Worm (Caenorhabditis elegans) whole organism, L4 larva: ENCODE measurements around the gene K02C4.5.

ENCODE experiments used
- F10B5.3 ChIP-seq: sonication (generic microtip); optimal IDR thresholded peaks from 2 replicates; lab custom pipeline; 2016; ENCODE audit warnings: mild to moderate bottlenecking, missing genetic modification characterization, missing compliant biosample characterization
- T20F7.1 ChIP-seq: fragments of 200-800 bp; sonication (Bioruptor generic); optimal IDR thresholded peaks from 2 replicates; lab custom pipeline; 2018; ENCODE audit warnings: mild to moderate bottlenecking, missing genetic modification characterization, missing compliant biosample characterization
- T26A8.4 ChIP-seq: fragments of 200-800 bp; sonication (Bioruptor generic); IDR thresholded peaks from 2 replicates; pipeline ENCODE4 v1.3.6; 2022; ENCODE audit warnings: missing genetic modification characterization, missing compliant biosample characterization
- Y75B8A.6 ChIP-seq: fragments of 200-800 bp; sonication (Bioruptor generic); IDR thresholded peaks from 2 replicates; pipeline ENCODE4 v1.3.6; 2022; ENCODE audit warnings: missing genetic modification reagents, missing genetic modification characterization, missing compliant biosample characterization
- ZK337.2 ChIP-seq: fragments of 200-800 bp; sonication (Bioruptor generic); IDR thresholded peaks from 2 replicates; pipeline ENCODE4 v1.3.6; 2022; ENCODE audit warnings: missing genetic modification reagents, missing genetic modification characterization, missing compliant biosample characterization
- aha-1 ChIP-seq: fragments of 150-350 bp; peaks from one replicate; lab custom pipeline; 2014; ENCODE audit warnings: missing biosample characterization, missing genetic modification characterization
- ama-1 ChIP-seq: fragments of 150-350 bp; optimal IDR thresholded peaks from 2 replicates; lab custom pipeline; 2014; ENCODE audit warnings: inconsistent platforms, mixed read lengths
- ceh-20 ChIP-seq: fragments of 200-800 bp; sonication (Bioruptor generic); IDR thresholded peaks from 2 replicates; pipeline ENCODE4 v1.3.6; 2022; ENCODE audit warnings: missing genetic modification reagents, missing genetic modification characterization, missing compliant biosample characterization
- ceh-28 ChIP-seq: fragments of 150-350 bp; optimal IDR thresholded peaks from 2 replicates; lab custom pipeline; 2014; ENCODE audit warnings: missing biosample characterization, missing genetic modification reagents, missing genetic modification characterization
- ceh-32 ChIP-seq: sonication (generic microtip); optimal IDR thresholded peaks from 2 replicates; lab custom pipeline; 2016; ENCODE audit warnings: mild to moderate bottlenecking, missing genetic modification characterization, missing compliant biosample characterization; ENCODE audit not compliant: poor library complexity
- ceh-82 ChIP-seq: sonication (generic microtip); optimal IDR thresholded peaks from 2 replicates; lab custom pipeline; 2017; ENCODE audit warnings: missing biosample characterization, missing genetic modification characterization
- cey-2 ChIP-seq: sonication (generic microtip); optimal IDR thresholded peaks from 3 replicates; lab custom pipeline; 2017; ENCODE audit warnings: missing genetic modification characterization, mild to moderate bottlenecking, missing compliant biosample characterization, antibody characterized with exemption, borderline replicate concordance; ENCODE audit not compliant: insufficient read depth
- daf-12 ChIP-seq: fragments of 150-350 bp; optimal IDR thresholded peaks from 2 replicates; lab custom pipeline; 2014; ENCODE audit warnings: missing biosample characterization, missing genetic modification reagents, missing genetic modification characterization
- daf-16 ChIP-seq, 3 experiments: sonication (generic microtip); optimal IDR thresholded peaks; 2 replicates each; lab custom pipeline; 2016 to 2017; ENCODE audit warnings: missing genetic modification characterization in 3 of 3, missing genetic modification reagents in 3 of 3, mild to moderate bottlenecking in 2 of 3, missing compliant biosample characterization in 2 of 3, missing biosample characterization in 1 of 3, moderate library complexity in 1 of 3
- dmd-6 ChIP-seq: fragments of 200-800 bp; sonication (Bioruptor generic); IDR thresholded peaks from 2 replicates; pipeline ENCODE4 v1.3.6; 2022; ENCODE audit warnings: missing genetic modification reagents, missing genetic modification characterization, missing compliant biosample characterization
- duxl-1 ChIP-seq: sonication (generic microtip); optimal IDR thresholded peaks from 2 replicates; lab custom pipeline; 2016; ENCODE audit warnings: mild to moderate bottlenecking, missing genetic modification characterization, moderate library complexity, missing compliant biosample characterization; ENCODE audit not compliant: poor library complexity
- dve-1 ChIP-seq: sonication (generic microtip); optimal IDR thresholded peaks from 2 replicates; lab custom pipeline; 2017; ENCODE audit warnings: antibody characterized with exemption, mild to moderate bottlenecking, missing genetic modification characterization, missing compliant biosample characterization; ENCODE audit not compliant: insufficient read depth
- fos-1 ChIP-seq: fragments of 150-350 bp; optimal IDR thresholded peaks from 2 replicates; lab custom pipeline; 2014; ENCODE audit warnings: missing biosample characterization, missing genetic modification characterization
- hlh-11 ChIP-seq: fragments of 200-800 bp; sonication (Bioruptor generic); optimal IDR thresholded peaks from 2 replicates; lab custom pipeline; 2018; ENCODE audit warnings: mild to moderate bottlenecking, missing genetic modification characterization, missing compliant biosample characterization
- hlh-30 ChIP-seq: sonication (generic microtip); optimal IDR thresholded peaks from 2 replicates; lab custom pipeline; 2017; ENCODE audit warnings: antibody characterized with exemption, mild to moderate bottlenecking, missing genetic modification characterization, missing compliant biosample characterization; ENCODE audit not compliant: insufficient read depth
- jun-1 ChIP-seq: fragments of 150-350 bp; optimal IDR thresholded peaks from 2 replicates; lab custom pipeline; 2014; ENCODE audit warnings: missing biosample characterization, missing genetic modification reagents, missing genetic modification characterization
- lim-7 ChIP-seq: fragments of 200-800 bp; sonication (Bioruptor generic); IDR thresholded peaks from 2 replicates; pipeline ENCODE4 v1.3.6; 2022; ENCODE audit warnings: missing genetic modification characterization, missing compliant biosample characterization
- lin-1 ChIP-seq: fragments of 200-800 bp; sonication (Bioruptor generic); IDR thresholded peaks from 2 replicates; pipeline ENCODE4 v1.3.6; 2022; ENCODE audit warnings: missing genetic modification reagents, missing genetic modification characterization, missing compliant biosample characterization
- lin-15B ChIP-seq: fragments of 150-350 bp; sonication (generic microtip); optimal IDR thresholded peaks from 3 replicates; lab custom pipeline; 2014; ENCODE audit warnings: missing biosample characterization, missing genetic modification characterization
- lin-38 ChIP-seq: fragments of 200-800 bp; sonication (Bioruptor generic); IDR thresholded peaks from 2 replicates; pipeline ENCODE4 v1.3.6; 2022; ENCODE audit warnings: missing genetic modification reagents, missing genetic modification characterization, missing compliant biosample characterization
- lsy-2 ChIP-seq, 2 experiments: fragments of 150-350 bp in 1 of 2; sonication (generic microtip) in 1 of 2; optimal IDR thresholded peaks; 2 replicates each; lab custom pipeline; 2014 to 2017; ENCODE audit warnings: missing biosample characterization in 2 of 2, missing genetic modification characterization in 2 of 2
- madf-5 ChIP-seq, 2 experiments: fragments of 200-800 bp; sonication (Bioruptor generic); IDR thresholded peaks; 2 replicates each; pipeline ENCODE4 v1.3.6; 2022; ENCODE audit warnings: missing compliant biosample characterization in 2 of 2, missing genetic modification characterization in 2 of 2
- madf-9 ChIP-seq: fragments of 200-800 bp; sonication (Bioruptor generic); conservative IDR thresholded peaks from 2 replicates; pipeline ENCODE4 v1.3.6; 2022; ENCODE audit warnings: missing genetic modification reagents, missing genetic modification characterization, missing compliant biosample characterization
- mdl-1 ChIP-seq, 2 experiments: fragments of 150-350 bp in 1 of 2; sonication (generic microtip) in 1 of 2; optimal IDR thresholded peaks; 2 replicates each; lab custom pipeline; 2014 to 2017; ENCODE audit warnings: missing biosample characterization in 2 of 2, missing genetic modification characterization in 2 of 2
- mes-2 ChIP-seq: sonication (generic microtip); optimal IDR thresholded peaks from 2 replicates; lab custom pipeline; 2016; ENCODE audit warnings: missing genotype, mild to moderate bottlenecking, missing genetic modification characterization, missing compliant biosample characterization; ENCODE audit not compliant: poor library complexity, severe bottlenecking
- mxl-2 ChIP-seq: fragments of 200-800 bp; sonication (Bioruptor generic); conservative IDR thresholded peaks from 2 replicates; pipeline ENCODE4 v1.3.6; 2022; ENCODE audit warnings: missing genetic modification reagents, missing genetic modification characterization, missing compliant biosample characterization
- mxl-3 ChIP-seq: fragments of 200-800 bp; sonication (Bioruptor generic); optimal IDR thresholded peaks from 2 replicates; lab custom pipeline; 2018; ENCODE audit warnings: mild to moderate bottlenecking, missing genetic modification characterization, missing compliant biosample characterization
- nhr-11 ChIP-seq: fragments of 150-350 bp; optimal IDR thresholded peaks from 2 replicates; lab custom pipeline; 2014; ENCODE audit warnings: missing biosample characterization, missing genetic modification characterization
- nhr-25 ChIP-seq: sonication (generic microtip); optimal IDR thresholded peaks from 2 replicates; lab custom pipeline; 2017; ENCODE audit warnings: missing genetic modification characterization, mild to moderate bottlenecking, missing compliant biosample characterization, antibody characterized with exemption, moderate library complexity, borderline replicate concordance; ENCODE audit not compliant: insufficient read depth
- nhr-28 ChIP-seq: fragments of 150-350 bp; optimal IDR thresholded peaks from 2 replicates; lab custom pipeline; 2014; ENCODE audit warnings: missing biosample characterization, missing genetic modification characterization
- nhr-48 ChIP-seq: sonication (generic microtip); optimal IDR thresholded peaks from 2 replicates; lab custom pipeline; 2016; ENCODE audit warnings: mild to moderate bottlenecking, missing genetic modification characterization, missing compliant biosample characterization
- php-3 ChIP-seq: fragments of 200-800 bp; sonication (Bioruptor generic); IDR thresholded peaks from 2 replicates; pipeline ENCODE4 v1.3.6; 2022; ENCODE audit warnings: missing genetic modification reagents, missing genetic modification characterization, missing compliant biosample characterization
- pqm-1 ChIP-seq: sonication (generic microtip); optimal IDR thresholded peaks from 2 replicates; lab custom pipeline; 2017; ENCODE audit warnings: missing biosample characterization, missing genetic modification characterization
- rbr-2 ChIP-seq: sonication (generic microtip); optimal IDR thresholded peaks from 2 replicates; lab custom pipeline; 2016; ENCODE audit warnings: missing genotype, missing genetic modification characterization, missing compliant biosample characterization
- skn-1 ChIP-seq: fragments of 150-350 bp; optimal IDR thresholded peaks from 2 replicates; lab custom pipeline; 2014; ENCODE audit warnings: missing biosample characterization, missing genetic modification characterization
- snpc-4 ChIP-seq: fragments of 150-350 bp; optimal IDR thresholded peaks from 2 replicates; lab custom pipeline; 2014; ENCODE audit warnings: missing biosample characterization, missing genetic modification characterization
- tra-1 ChIP-seq: fragments of 200-800 bp; sonication (Bioruptor generic); IDR thresholded peaks from 2 replicates; pipeline ENCODE4 v1.3.6; 2022; ENCODE audit warnings: missing genetic modification reagents, missing genetic modification characterization, missing compliant biosample characterization
- unc-39 ChIP-seq: sonication (generic microtip); optimal IDR thresholded peaks from 2 replicates; lab custom pipeline; 2017; ENCODE audit warnings: missing biosample characterization, missing genetic modification characterization
- ztf-7 ChIP-seq: fragments of 150-350 bp; optimal IDR thresholded peaks from 2 replicates; lab custom pipeline; 2014; ENCODE audit warnings: missing biosample characterization, missing genetic modification characterization

The K02C4.5 gene

DNA sequence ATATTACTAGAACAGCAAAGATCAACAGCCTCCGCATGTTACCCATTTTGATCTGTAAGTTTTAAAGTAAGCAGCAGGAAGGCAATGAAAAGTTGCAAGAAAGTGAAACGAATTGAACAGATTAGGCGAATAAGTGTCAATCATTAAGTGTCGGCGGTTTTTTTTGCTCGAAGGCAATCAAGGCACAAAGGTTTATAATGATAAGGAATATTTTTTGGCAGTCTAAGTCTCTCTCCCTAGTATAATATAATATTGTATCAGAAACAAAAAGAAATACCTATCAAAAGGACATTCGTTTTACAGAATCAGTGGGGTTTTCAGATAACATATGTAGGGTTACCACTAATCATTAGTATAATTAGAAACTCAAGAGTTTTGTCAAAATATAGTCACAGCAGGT is 45.6 kb upstream of the K02C4.5 start, which contains the start of gene nrf-6 (continued):
- no peak for TF ChIP-seq cey-2 (tag; lab: Kevin White, UChicago)
- TF ChIP-seq duxl-1 (tag; lab: Kevin White, UChicago) = no peak
- no peak for TF ChIP-seq mes-2 (tag; lab: Kevin White, UChicago)
- no peak for TF ChIP-seq nhr-25 (tag; lab: Kevin White, UChicago)
- no peak for TF ChIP-seq snpc-4
- no peak for TF ChIP-seq lsy-2 (tag; optimal IDR thresholded peaks at IDR 0.05; lab: Kevin White, UChicago)
- no peak for TF ChIP-seq ceh-82 (tag; lab: Kevin White, UChicago)
- peak; percentile 41 for TF ChIP-seq nhr-48 (tag; lab: Kevin White, UChicago)
- no peak for TF ChIP-seq fos-1
- no peak for TF ChIP-seq F10B5.3 (tag; lab: Kevin White, UChicago)
- TF ChIP-seq daf-12 (tag; lab: Kevin White, UChicago) = no peak
- TF ChIP-seq mxl-3 (GFP tag; lab: Kevin White, UChicago) = no peak
- TF ChIP-seq lin-38 (GFP tag; lab: Robert Waterston, UW) = no peak
- TF ChIP-seq nhr-28 (tag; lab: Kevin White, UChicago) = peak; percentile 66
- TF ChIP-seq T20F7.1 (GFP tag; lab: Kevin White, UChicago) = peak; percentile 10
- no peak for TF ChIP-seq skn-1 (tag; lab: Kevin White, UChicago)
- no peak for TF ChIP-seq Y75B8A.6
- TF ChIP-seq lin-1 (GFP tag; lab: Robert Waterston, UW) = 0 out of 2 replicates have a peak, but pooled peaks have one; percentile 10
- no peak for TF ChIP-seq mxl-2 (GFP tag; lab: Robert Waterston, UW)
- TF ChIP-seq ceh-28 = no peak
- TF ChIP-seq jun-1 (tag; lab: Kevin White, UChicago) = no peak
- no peak for TF ChIP-seq unc-39 (tag; lab: Kevin White, UChicago)
- TF ChIP-seq php-3 (GFP tag; lab: Robert Waterston, UW) = peak; percentile 46; the same call in 1 of the 2 replicates
- no peak for TF ChIP-seq lim-7 (GFP tag; lab: Robert Waterston, UW)

DNA sequence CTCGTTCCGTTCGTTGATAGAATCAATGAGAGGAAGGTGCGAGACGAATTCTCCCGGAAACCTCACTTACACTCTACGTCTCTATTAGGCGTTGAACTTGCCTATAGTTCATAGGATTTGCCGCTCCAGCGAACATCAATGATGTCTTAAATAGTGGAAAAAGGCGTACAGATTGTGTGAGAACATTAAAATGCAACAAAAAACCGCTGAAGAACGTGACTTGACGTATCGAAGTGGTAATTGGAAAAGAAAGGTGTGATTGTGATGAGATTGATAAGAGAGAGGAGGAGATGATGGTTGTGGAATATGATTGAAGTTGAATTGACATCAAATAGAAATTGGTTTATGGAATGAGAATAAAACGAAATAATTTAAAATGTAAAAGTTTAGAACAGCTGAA is 44.2 kb upstream of the K02C4.5 start:
- TF ChIP-seq aha-1 (tag; lab: Kevin White, UChicago) (peak; percentile 59), dve-1 (tag; lab: Kevin White, UChicago) (peak; percentile 25), php-3 (GFP tag; lab: Robert Waterston, UW) (peak; percentile 55), tra-1 (GFP tag; lab: Robert Waterston, UW) (peak; percentile 66; the same call in 1 of the 2 replicates), ceh-20 (GFP tag; lab: Robert Waterston, UW) (peak; percentile 68; the same call in 1 of the 2 replicates), pqm-1 (tag; lab: Kevin White, UChicago) (peak; percentile 17), T26A8.4 (GFP tag; lab: Robert Waterston, UW) (no peak), mdl-1 (tag; optimal IDR thresholded peaks at IDR 0.05; lab: Kevin White, UChicago) (peak in 1 of 2 experiments; percentile 5), ztf-7 (tag; lab: Kevin White, UChicago) (no peak), fos-1 (no peak), dmd-6 (GFP tag; lab: Robert Waterston, UW) (peak; percentile 85), T20F7.1 (GFP tag; lab: Kevin White, UChicago) (no peak), hlh-11 (peak; percentile 39), madf-9 (GFP tag; lab: Robert Waterston, UW) (peak; percentile 14; the same call in 1 of the 2 replicates), ceh-32 (tag; lab: Kevin White, UChicago) (no peak), snpc-4 (no peak), unc-39 (tag; lab: Kevin White, UChicago) (no peak), mes-2 (tag; lab: Kevin White, UChicago) (peak; percentile 10), nhr-11 (tag; lab: Kevin White, UChicago) (no peak), ZK337.2 (no peak), lin-15B (tag; lab: Kevin White, UChicago) (no peak), daf-16 (GFP tag; optimal IDR thresholded peaks at IDR 0.05; lab: Kevin White, UChicago) (no peak), daf-16 (tag; optimal IDR thresholded peaks at IDR 0.05; lab: Kevin White, UChicago) (peak; percentile 13), nhr-28 (tag; lab: Kevin White, UChicago) (peak; percentile 21), ama-1 (lab: Kevin White, UChicago) (peak; percentile 10), lin-1 (GFP tag; lab: Robert Waterston, UW) (0 out of 2 replicates have a peak, but pooled peaks have one; percentile 26), nhr-48 (tag; lab: Kevin White, UChicago) (peak; percentile 19), hlh-30 (tag; lab: Kevin White, UChicago) (peak; percentile 20), rbr-2 (tag; lab: Kevin White, UChicago) (no peak), madf-5 (GFP tag; IDR thresholded peaks at IDR 0.05; lab: Robert Waterston, UW) (no peak)
- TF ChIP-seq, all 104 proteins: peak for 17
